Worm (Caenorhabditis elegans) whole organism, L4/young adult: ENCODE measurements around the gene mai-2.
A peak's percentile ranks its signal among the peaks of the same experiment; 100 is the strongest.

Experiments used
- W03F9.2 ChIP-seq: fragments of 150-350 bp; optimal IDR thresholded peaks from 2 replicates; lab custom pipeline; 2014; ENCODE audit warnings: missing biosample characterization, missing genetic modification characterization
- dao-5 ChIP-seq: sonication (generic microtip); optimal IDR thresholded peaks from 2 replicates; lab custom pipeline; 2016; ENCODE audit warnings: missing genotype, missing genetic modification characterization, moderate library complexity, missing compliant biosample characterization
- him-1 ChIP-seq: sonication (generic microtip); optimal IDR thresholded peaks from 2 replicates; lab custom pipeline; 2016; ENCODE audit warnings: missing genotype, missing genetic modification reagents, missing genetic modification characterization, missing compliant biosample characterization

mai-2 gene

DNA sequence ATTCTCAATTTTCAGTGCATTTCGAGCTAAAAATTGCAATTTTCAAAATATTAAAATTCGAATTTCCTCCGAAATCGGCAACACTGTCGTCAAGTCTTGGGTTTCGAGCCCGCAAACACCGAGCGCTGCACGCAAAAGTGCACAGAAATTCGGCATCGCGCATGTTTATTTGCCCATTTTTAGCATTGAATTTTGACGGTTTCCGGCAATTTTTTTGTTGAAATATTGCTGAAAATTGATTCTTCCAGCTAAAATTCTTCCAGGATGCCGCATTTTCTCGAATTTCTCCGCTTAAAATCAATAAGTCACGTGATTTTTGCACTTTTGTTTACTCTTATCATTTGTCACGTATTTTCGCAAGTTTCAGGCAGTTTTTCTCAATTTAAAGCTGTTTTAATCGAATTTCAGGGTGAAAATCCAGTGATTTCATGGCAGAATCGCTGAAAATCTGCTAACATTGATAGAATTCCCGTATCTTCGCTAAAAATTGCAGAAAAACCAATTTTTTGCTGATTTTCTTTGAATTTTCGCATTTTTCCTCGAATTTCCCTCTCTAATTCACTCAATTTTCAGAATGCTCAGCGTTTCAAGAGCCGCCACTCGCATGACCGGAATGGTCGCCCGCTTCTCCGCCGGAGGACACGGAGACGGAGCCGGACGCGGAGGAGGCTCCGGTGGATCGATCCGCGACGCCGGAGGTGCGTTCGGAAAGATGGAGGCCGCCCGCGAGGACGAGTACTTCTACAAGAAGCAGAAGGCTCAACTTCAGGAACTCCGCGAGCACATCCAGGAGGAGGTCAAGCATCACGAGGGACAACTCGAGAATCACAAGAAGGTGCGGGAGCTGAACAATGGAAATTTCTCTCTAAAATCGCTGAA is at the start of gene mai-2:
mai-2 (plus strand) TSS at position 574 of the 879 bp plus-strand sequence.
- TF ChIP-seq W03F9.2 (tag; lab: Kevin White, UChicago) (no peak), him-1 (tag; lab: Kevin White, UChicago) (no peak), dao-5 (tag; lab: Kevin White, UChicago) (no peak)

DNA sequence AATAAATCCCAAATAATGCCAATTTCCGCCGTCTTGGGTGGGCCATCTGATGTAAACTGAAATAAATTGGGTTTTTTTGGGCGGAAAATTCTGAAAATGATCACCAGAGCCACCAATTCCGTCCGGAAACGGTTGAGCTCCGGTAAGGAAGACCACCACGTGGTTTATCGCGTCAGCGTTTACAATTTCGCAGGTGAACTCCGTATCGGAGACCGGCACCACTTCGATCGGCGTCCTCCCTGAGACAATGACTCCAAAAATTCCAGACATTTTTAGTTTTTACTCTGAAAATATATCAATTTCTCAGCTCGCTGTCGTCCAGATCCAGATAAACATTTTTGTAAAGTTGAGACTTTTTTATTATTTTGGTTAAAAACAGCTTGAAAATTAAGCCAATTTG is 49.1 kb upstream of the mai-2 start, which contains the start of gene F42A6.6:
F42A6.6 (minus strand) TSS at position 289 of the 400 bp plus-strand sequence.
- no peak for TF ChIP-seq dao-5 (tag; lab: Kevin White, UChicago)
- TF ChIP-seq W03F9.2 (tag; lab: Kevin White, UChicago): peak; percentile 20

DNA sequence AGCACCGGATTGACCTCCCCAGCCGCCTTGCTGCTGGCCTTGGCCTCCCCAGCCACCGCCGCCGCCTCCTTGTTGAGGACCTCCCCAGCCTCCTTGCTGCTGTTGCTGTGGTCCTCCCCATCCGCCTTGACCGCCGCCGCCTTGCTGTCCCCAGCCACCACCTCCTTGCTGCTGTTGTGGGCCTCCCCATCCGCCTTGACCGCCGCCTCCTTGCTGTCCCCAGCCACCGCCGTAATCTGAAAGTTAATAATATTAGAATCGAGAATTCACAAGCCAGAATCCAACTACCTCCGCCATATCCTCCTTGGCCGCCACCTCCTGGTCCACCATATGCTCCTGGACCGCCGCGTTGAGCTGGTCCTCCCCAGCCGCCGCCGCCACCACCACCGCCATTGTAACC is 48.4 kb upstream of the mai-2 start:
- TF ChIP-seq W03F9.2 (tag; lab: Kevin White, UChicago) (no peak), dao-5 (tag; lab: Kevin White, UChicago) (no peak), him-1 (tag; lab: Kevin White, UChicago) (no peak)

DNA sequence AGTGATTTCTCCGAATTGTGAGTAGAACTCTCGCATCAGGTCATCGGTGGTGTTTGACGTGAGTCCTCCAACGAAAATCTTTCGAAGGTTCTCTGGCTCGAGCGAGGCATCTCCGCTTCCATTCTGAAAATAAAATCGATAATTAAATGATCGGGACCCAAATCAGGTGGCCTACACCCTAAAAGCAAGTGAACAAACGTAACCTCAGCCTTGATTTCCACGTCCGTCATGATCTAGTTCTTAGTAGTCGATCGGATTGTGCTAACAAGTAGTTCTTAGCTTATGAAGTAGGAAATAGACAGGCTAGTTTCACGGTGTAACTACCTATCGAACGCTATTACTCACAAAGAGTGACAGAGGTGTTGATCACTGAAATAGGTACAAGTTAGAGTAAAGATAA is 47.5 kb upstream of the mai-2 start:
- TF ChIP-seq W03F9.2 (tag; lab: Kevin White, UChicago): no peak
- TF ChIP-seq dao-5 (tag; lab: Kevin White, UChicago): no peak
- no peak for TF ChIP-seq him-1 (tag; lab: Kevin White, UChicago)

DNA sequence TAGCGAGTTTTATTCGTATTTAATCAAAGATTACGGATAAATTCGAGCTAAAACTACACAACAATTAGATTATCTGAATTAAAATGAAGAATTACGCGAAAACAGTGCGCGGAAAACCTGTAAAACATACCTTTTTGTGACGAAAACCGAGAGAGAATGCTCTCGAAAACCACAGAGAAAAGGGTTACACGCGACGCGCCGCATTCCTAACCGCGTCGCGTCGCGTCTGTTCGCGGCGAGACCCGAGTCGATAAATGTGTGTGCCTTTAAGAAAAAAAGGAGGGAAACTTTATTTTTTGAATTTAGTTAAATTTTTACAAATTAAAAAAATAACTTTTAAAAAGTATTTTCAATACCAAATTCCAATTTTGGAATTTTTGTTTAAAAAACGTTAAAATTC is 47.0 kb upstream of the mai-2 start, which contains the start of gene hrpa-1:
hrpa-1 (minus strand) TSS at position 192 of the 400 bp plus-strand sequence.
- TF ChIP-seq W03F9.2 (tag; lab: Kevin White, UChicago) (peak; percentile 78), him-1 (tag; lab: Kevin White, UChicago) (peak; percentile 47), dao-5 (tag; lab: Kevin White, UChicago) (no peak)

DNA sequence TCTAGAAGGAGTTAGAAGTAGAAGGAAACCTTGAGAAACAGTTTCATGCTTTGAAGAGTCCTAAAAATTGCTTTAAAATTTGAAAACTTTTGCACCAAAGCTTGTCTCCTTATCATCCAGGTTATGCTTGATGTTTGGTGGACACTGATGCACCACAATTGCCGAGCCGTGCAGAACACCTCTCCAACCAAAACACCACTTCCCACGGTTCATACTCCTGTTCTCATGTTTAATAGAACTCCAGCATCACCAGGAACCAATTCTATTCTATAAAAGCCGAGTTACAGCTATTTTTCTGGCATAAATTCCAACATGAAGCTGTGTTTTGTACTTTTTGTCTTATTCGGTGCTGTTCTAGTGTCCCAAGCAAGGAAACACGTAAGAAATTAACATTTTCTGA is 44.5 kb upstream of the mai-2 start, which contains the start of gene F42A6.2:
F42A6.2 (plus strand) TSS at position 301 of the 400 bp plus-strand sequence.
- TF ChIP-seq W03F9.2 (tag; lab: Kevin White, UChicago): no peak

DNA sequence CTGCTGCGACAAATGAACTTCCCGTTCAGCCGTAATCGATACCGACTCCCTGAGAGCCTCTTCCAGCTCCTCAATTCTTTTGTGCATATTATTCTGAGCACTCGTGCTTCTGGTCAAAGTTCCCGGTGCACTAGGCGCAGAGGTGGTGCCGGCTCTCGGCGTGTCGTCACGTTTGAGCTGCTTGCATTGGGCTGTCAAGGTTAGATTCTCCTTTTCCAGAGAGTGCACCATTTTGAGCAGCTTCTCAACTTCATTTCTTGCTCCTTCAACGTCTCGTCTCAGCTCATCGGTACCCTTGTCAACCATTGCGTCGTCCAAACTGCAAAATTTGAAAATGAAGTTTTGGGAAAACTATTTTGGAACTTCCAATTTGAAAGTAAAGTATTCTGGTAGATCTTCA is 40.2 kb upstream of the mai-2 start:
- TF ChIP-seq W03F9.2 (tag; lab: Kevin White, UChicago) (no peak), dao-5 (tag; lab: Kevin White, UChicago) (no peak), him-1 (tag; lab: Kevin White, UChicago) (no peak)

DNA sequence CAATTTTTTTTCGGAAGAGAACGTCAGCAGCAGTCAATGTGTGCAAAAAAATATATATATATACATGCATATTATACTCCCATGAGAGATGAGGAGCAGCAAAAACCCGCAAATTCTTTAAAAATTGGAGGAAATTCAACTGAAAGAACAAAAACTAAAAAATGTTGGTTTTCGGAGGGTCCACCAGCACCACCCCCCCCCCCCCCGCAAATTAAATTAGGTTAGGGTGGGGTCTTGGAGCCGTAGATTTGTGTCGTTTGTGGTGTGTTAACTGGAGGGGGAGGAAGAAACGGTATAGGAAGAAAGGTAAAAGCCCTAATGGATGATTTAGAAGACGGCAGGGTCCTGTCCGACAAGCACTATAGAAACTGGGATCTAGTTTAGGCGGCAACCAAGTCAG is 37.4 kb upstream of the mai-2 start:
- no peak for TF ChIP-seq W03F9.2 (tag; lab: Kevin White, UChicago)

DNA sequence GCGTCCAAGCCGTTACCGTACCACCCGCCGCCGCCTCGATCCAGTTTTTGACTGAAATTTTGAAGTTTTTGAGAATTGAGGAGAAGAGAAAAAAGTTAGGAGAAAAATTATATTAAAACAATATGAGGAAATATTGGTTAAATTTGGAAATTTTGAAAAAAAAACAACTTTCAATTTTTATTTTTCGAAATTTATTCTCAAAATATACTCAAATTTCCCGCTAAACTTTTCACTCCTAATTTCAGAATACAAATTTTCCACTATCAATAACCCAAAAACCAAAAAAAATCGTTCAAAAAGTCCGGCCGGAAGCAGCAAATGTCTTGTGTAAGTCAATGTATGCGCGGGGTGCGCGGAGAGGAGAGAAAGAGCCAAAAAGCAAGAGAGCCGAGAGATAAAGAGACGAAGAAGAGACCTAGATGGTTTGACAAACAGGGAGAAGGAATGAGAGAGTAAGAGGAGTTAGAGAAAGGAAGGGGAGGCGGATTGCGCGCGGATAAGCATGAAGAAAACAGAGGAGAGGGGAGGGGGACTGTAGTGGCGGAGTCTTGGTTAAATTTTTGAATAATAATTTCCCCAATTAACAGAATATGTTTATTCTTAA is 35.6 kb upstream of the mai-2 start, which contains the start of gene elks-1:
elks-1 (minus strand) TSS at position 51 of the 604 bp plus-strand sequence.
- TF ChIP-seq him-1 (tag; lab: Kevin White, UChicago) (no peak), W03F9.2 (tag; lab: Kevin White, UChicago) (no peak), dao-5 (tag; lab: Kevin White, UChicago) (no peak)

DNA sequence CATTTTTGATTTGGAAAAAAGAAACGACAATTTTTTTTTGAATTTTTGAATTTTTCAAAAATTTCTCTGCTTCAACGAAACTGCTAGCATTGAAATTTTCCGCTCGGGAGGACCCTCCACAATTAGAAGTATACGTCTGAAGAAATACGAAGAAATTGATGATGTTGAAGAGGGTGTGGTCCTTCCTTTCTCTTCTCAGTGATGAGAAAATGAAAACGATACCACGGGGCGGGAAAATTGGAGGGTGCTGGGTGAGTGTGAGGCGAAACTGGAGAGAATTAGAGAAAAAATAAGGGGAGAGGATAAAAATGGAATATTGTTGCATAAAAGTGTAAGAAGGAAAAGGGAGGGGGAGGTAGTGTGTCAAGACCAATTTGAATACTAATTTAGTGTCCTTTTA is 33.7 kb upstream of the mai-2 start:
- TF ChIP-seq him-1 (tag; lab: Kevin White, UChicago) (no peak), W03F9.2 (tag; lab: Kevin White, UChicago) (no peak), dao-5 (tag; lab: Kevin White, UChicago) (no peak)

DNA sequence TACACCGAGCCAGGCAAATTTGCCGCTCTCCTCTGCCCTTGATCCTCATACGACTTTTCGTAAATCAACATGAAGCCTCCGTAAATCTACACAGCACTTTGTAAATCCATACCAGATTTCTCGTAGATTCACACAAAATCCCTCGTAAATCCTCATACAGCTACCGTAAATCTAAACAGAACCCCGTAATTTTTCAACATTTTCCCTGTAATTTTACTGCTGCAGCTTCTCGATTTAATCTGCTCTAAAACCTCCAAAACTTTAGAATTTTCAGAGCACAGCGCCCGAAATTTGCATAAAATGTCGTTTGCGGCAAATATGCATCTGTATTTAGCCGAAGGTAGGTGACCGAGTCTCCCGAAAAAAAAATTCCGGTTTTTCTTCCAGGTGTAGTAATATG is 31.0 kb upstream of the mai-2 start, which contains the start of gene F42A6.1:
F42A6.1 (plus strand) TSS at position 301 of the 400 bp plus-strand sequence.
- TF ChIP-seq dao-5 (tag; lab: Kevin White, UChicago) (no peak), him-1 (tag; lab: Kevin White, UChicago) (no peak), W03F9.2 (tag; lab: Kevin White, UChicago) (no peak)

DNA sequence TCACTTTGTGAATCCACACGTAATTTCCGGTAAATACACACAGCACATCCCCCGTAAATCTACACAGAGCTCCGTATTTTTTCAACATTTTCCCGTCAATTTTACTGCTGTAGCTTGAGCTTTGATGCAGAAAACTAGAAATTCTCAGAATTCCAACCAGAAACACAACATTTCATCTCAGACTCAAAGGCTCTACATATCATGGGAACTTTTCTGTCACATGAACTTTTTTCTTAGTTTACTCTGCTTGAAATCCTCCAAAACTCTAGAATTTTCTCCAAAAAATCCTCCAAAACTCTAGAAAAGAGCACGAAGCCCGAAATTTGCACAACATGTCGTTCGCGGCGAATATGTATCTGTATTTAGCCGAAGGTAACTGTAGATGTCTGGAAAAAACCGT is 22.5 kb upstream of the mai-2 start, which contains the start of gene Y55H10A.2:
Y55H10A.2 (plus strand) TSS at position 301 of the 400 bp plus-strand sequence.
- TF ChIP-seq dao-5 (tag; lab: Kevin White, UChicago) (no peak), W03F9.2 (tag; lab: Kevin White, UChicago) (no peak), him-1 (tag; lab: Kevin White, UChicago) (no peak)

DNA sequence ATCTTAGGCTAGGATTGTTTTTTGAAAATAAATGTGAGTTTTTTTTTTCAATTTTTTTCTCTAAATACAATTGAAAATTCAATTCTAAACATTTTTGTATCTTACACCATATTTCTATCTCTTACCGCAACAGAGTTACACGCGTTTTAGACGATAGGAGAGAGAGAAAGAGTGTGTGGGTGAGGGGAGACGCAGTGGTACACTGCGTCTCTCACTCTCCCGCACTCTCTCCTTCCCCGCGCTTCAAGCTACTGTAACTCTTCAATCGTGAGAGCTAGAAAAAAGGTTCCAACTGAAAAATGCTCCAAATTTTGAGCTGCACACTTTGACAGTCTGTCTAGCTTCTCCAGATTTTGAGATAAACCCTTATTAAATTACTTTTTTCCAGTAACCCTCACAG is 21.9 kb upstream of the mai-2 start:
- TF ChIP-seq W03F9.2 (tag; lab: Kevin White, UChicago) (no peak), dao-5 (tag; lab: Kevin White, UChicago) (no peak), him-1 (tag; lab: Kevin White, UChicago) (no peak)
